Worm (Caenorhabditis elegans): ENCODE results near the gene srg-16.

DNA sequence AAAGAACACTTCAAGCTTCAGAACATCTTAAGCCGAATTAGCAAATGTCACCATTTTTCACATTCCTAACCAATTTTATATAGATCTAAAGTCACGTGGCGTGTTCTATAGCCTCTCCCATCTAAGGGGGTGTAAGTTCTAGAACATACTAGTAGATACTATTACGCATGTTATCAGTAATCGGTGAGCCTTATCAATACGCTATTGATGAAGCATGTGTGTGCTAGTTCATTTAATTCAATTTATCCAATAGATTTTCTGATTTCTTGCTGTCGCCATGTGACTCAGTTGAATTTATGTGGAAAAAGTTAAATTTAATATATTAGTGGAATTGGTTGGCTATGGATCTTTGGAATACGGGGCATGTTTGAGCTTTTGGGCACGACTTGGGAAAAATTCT is 39.6 kb downstream of the srg-16 start:
- TF ChIP-seq tbx-37 (GFP tag; conservative IDR thresholded peaks at IDR 0.05) = no peak
- TF ChIP-seq ets-7 (tag; optimal IDR thresholded peaks at IDR 0.05) = no peak
- no peak for TF ChIP-seq hnd-1 (tag; optimal IDR thresholded peaks at IDR 0.05)
- TF ChIP-seq ceh-36 (tag; optimal IDR thresholded peaks at IDR 0.05) = no peak
- no peak for TF ChIP-seq sea-1 (GFP tag; conservative IDR thresholded peaks at IDR 0.05)
- no peak for TF ChIP-seq scrt-1 (GFP tag; IDR thresholded peaks at IDR 0.05)
- TF ChIP-seq F13C5.2 (tag; optimal IDR thresholded peaks at IDR 0.05) = no peak

Data from whole organism, early embryonic.